Fruit fly (Drosophila melanogaster): ENCODE results near the gene CG13919.
A peak's percentile ranks its signal among the peaks of the same experiment; 100 is the strongest.

Gene CG13919

DNA sequence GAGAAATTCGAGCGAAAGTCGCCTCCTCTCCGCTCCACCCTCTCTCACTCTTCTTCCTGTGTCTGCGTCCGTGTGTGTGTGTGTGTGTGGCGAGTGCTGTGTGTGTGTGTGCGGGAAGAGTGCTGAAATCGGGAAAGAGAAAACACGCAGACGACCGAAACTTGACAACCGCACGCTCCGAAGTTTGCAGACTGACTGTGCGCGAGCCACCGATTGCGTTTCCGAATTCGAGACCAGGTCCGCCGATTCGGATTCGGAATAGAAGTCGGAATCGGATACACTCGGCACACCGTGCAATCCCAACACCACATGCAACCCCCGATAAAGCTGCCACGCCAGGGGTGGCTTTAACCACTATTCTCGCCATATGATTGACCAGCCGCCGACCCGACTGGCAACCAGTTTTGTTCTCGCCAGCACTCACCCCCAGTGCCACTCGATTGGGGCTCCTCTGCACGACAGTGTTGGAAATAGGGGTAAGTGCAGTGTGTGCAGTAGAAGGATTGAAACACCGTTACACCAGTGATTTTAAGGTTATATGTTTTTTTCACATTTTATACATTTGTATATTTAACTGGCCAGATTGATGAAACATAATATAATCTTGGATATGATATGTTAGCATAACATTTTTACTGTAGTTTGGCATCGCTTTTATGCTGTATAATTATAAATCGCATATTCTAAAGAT is 16.9 kb upstream of the CG13919 start, which contains the start of gene CG13928 (continued):
- TF ChIP-seq Bteb2 (GFP tag; optimal IDR thresholded peaks at IDR 0.05) (no peak), tio (GFP tag; optimal IDR thresholded peaks at IDR 0.05) (no peak), zfh2 (GFP tag; optimal IDR thresholded peaks at IDR 0.05) (no peak), pho (GFP tag; optimal IDR thresholded peaks at IDR 0.05) (no peak), CG4360 (GFP tag; IDR thresholded peaks at IDR 0.05) (no peak), Med (GFP tag) (peak; percentile 53), CG15514 (GFP tag; optimal IDR thresholded peaks at IDR 0.05) (peak; percentile 21), Atf6 (GFP tag; IDR thresholded peaks at IDR 0.05) (0 out of 2 replicates have a peak, but pooled peaks have one; percentile 5), sens (GFP tag) (peak; percentile 58), Scr (GFP tag; IDR thresholded peaks at IDR 0.05; ENCODE audit: partially characterized antibody) (no peak), toy (GFP tag; IDR thresholded peaks at IDR 0.05) (no peak), Bgb (GFP tag; IDR thresholded peaks at IDR 0.05; ENCODE audit: partially characterized antibody) (peak; percentile 69; the same call in 1 of the 2 replicates), CG30020 (tag; optimal IDR thresholded peaks at IDR 0.05) (no peak), kay (GFP tag; optimal IDR thresholded peaks at IDR 0.05) (no peak), Dbx (GFP tag; IDR thresholded peaks at IDR 0.05) (peak; percentile 42; the same call in 1 of the 3 replicates), Oaz (GFP tag; IDR thresholded peaks at IDR 0.05) (no peak), p53 (GFP tag; optimal IDR thresholded peaks at IDR 0.05) (no peak), nom (GFP tag; optimal IDR thresholded peaks at IDR 0.05) (peak; percentile 23), NfI (GFP tag; optimal IDR thresholded peaks at IDR 0.05) (no peak), CG18764 (GFP tag; optimal IDR thresholded peaks at IDR 0.05) (peak; percentile 97), crp (GFP tag; optimal IDR thresholded peaks at IDR 0.05) (peak in 1 of 2 experiments; percentile 37), HLH3B (GFP tag; IDR thresholded peaks at IDR 0.05) (no peak), chinmo (GFP tag; IDR thresholded peaks at IDR 0.05; ENCODE audit: partially characterized antibody) (peak; percentile 73; the same call in 1 of the 4 replicates), cg (GFP tag; optimal IDR thresholded peaks at IDR 0.05) (peak; percentile 77), lab (GFP tag; optimal IDR thresholded peaks at IDR 0.05) (peak; percentile 9), pnt (GFP tag; optimal IDR thresholded peaks at IDR 0.05) (no peak), CG2120 (GFP tag; optimal IDR thresholded peaks at IDR 0.05) (peak; percentile 10), Spps (tag; optimal IDR thresholded peaks at IDR 0.05) (no peak), CG12155 (GFP tag; optimal IDR thresholded peaks at IDR 0.05) (peak; percentile 14), abd-A (tag; optimal IDR thresholded peaks at IDR 0.05) (peak; percentile 14), vvl (GFP tag; IDR thresholded peaks at IDR 0.05) (0 out of 2 replicates have a peak, but pooled peaks have one; percentile 18), ewg (GFP tag; optimal IDR thresholded peaks at IDR 0.05) (peak; percentile 89), CG4282 (GFP tag; optimal IDR thresholded peaks at IDR 0.05) (no peak), rib (GFP tag; IDR thresholded peaks at IDR 0.05) (no peak), peb (GFP tag; IDR thresholded peaks at IDR 0.05) (no peak), sna (GFP tag; IDR thresholded peaks at IDR 0.05; ENCODE audit: partially characterized antibody) (0 out of 2 replicates have a peak, but pooled peaks have one; percentile 18), CG10543 (GFP tag; optimal IDR thresholded peaks at IDR 0.05) (peak; percentile 19), CG16779 (GFP tag; IDR thresholded peaks at IDR 0.05) (peak; percentile 87), Asciz (GFP tag; optimal IDR thresholded peaks at IDR 0.05) (no peak), knrl (GFP tag; IDR thresholded peaks at IDR 0.05; ENCODE audit: partially characterized antibody) (0 out of 3 replicates have a peak, but pooled peaks have one; percentile 11), CG1792 (GFP tag; optimal IDR thresholded peaks at IDR 0.05) (no peak), pzg (GFP tag; optimal IDR thresholded peaks at IDR 0.05) (peak; percentile 21), nerfin-1 (tag; optimal IDR thresholded peaks at IDR 0.05) (peak; percentile 21), Antp (GFP tag; optimal IDR thresholded peaks at IDR 0.05) (no peak), ab (GFP tag; optimal IDR thresholded peaks at IDR 0.05) (no peak), BtbVII (GFP tag; optimal IDR thresholded peaks at IDR 0.05) (no peak), Jarid2 (GFP tag; optimal IDR thresholded peaks at IDR 0.05) (peak; percentile 66), row (GFP tag; IDR thresholded peaks at IDR 0.05) (peak; percentile 62), pros (GFP tag; optimal IDR thresholded peaks at IDR 0.05) (no peak)
